Fruit fly (Drosophila melanogaster) whole organism, embryonic: Measurements from ENCODE around the gene Prim1.

Experiments used
- Abd-B ChIP-seq: fragments of 200-800 bp; sonication (Bioruptor generic); optimal IDR thresholded peaks from 2 replicates; lab custom pipeline; 2018; ENCODE audit warnings: missing biosample characterization, mild to moderate bottlenecking, missing genetic modification characterization, moderate library complexity
- Atf3 ChIP-seq: fragments of 200-800 bp; sonication (Bioruptor generic); optimal IDR thresholded peaks from 3 replicates; lab custom pipeline; 2016; ENCODE audit warnings: missing biosample characterization, missing genetic modification characterization
- Bteb2 ChIP-seq: fragments of 200-800 bp; sonication (Bioruptor generic); optimal IDR thresholded peaks from 2 replicates; lab custom pipeline; 2016; ENCODE audit warnings: missing biosample characterization, missing genetic modification characterization
- CG10274 ChIP-seq: fragments of 200-800 bp; sonication (Bioruptor generic); optimal IDR thresholded peaks from 3 replicates; lab custom pipeline; 2017; ENCODE audit warnings: missing biosample characterization, mild to moderate bottlenecking, missing genetic modification characterization
- CG10959 ChIP-seq: fragments of 200-800 bp; sonication (Bioruptor generic); IDR thresholded peaks from 2 replicates; pipeline ENCODE4 v1.3.6; 2022; ENCODE audit warnings: missing biosample characterization, missing genetic modification characterization
- CG11093 ChIP-seq: fragments of 200-800 bp; sonication (Bioruptor generic); IDR thresholded peaks from 3 replicates; pipeline ENCODE4 v1.3.6; 2022; ENCODE audit warnings: missing biosample characterization, missing genetic modification characterization
- CG11723 ChIP-seq: fragments of 200-800 bp; sonication (Bioruptor generic); optimal IDR thresholded peaks from 2 replicates; lab custom pipeline; 2017; ENCODE audit warnings: missing biosample characterization, mild to moderate bottlenecking, missing genetic modification characterization
- CG12659 ChIP-seq: fragments of 200-800 bp; sonication (Bioruptor generic); optimal IDR thresholded peaks from 3 replicates; lab custom pipeline; 2017; ENCODE audit warnings: mild to moderate bottlenecking, missing biosample characterization, missing genetic modification reagents, missing genetic modification characterization
- CG14965 ChIP-seq: fragments of 200-800 bp; sonication (Bioruptor generic); optimal IDR thresholded peaks from 2 replicates; lab custom pipeline; 2016; ENCODE audit warnings: missing biosample characterization, missing genetic modification characterization, borderline replicate concordance
- CG15011 ChIP-seq: fragments of 200-800 bp; sonication (Bioruptor generic); optimal IDR thresholded peaks from 3 replicates; lab custom pipeline; 2018; ENCODE audit warnings: missing biosample characterization, mild to moderate bottlenecking, missing genetic modification characterization
- CG15601 ChIP-seq: fragments of 200-800 bp; sonication (Bioruptor generic); optimal IDR thresholded peaks from 3 replicates; lab custom pipeline; 2019; ENCODE audit warnings: missing biosample characterization, mild to moderate bottlenecking, missing genetic modification characterization, moderate library complexity
- CG1602 ChIP-seq: fragments of 200-800 bp; sonication (Bioruptor generic); optimal IDR thresholded peaks from 3 replicates; lab custom pipeline; 2016; ENCODE audit warnings: missing biosample characterization, missing genetic modification characterization
- CG18764 ChIP-seq: fragments of 200-800 bp; sonication (Bioruptor generic); optimal IDR thresholded peaks from 3 replicates; lab custom pipeline; 2016; ENCODE audit warnings: missing biosample characterization, missing genetic modification characterization
- CG2199 ChIP-seq: fragments of 200-800 bp; sonication (Bioruptor generic); IDR thresholded peaks from 3 replicates; pipeline ENCODE4 v1.3.6; 2022; ENCODE audit warnings: missing biosample characterization, missing genetic modification characterization
- CG2712 ChIP-seq: fragments of 200-800 bp; optimal IDR thresholded peaks from 3 replicates; lab custom pipeline; 2019; ENCODE audit warnings: missing biosample characterization, mild to moderate bottlenecking, missing genetic modification characterization, moderate library complexity
- CG31441 ChIP-seq: fragments of 200-800 bp; sonication (Bioruptor generic); IDR thresholded peaks from 2 replicates; pipeline ENCODE4 v1.3.6; 2022; ENCODE audit warnings: missing biosample characterization, missing genetic modification characterization
- CG34224 ChIP-seq: fragments of 200-800 bp; sonication (Bioruptor generic); IDR thresholded peaks from 3 replicates; pipeline ENCODE4 v1.3.6; 2022; ENCODE audit warnings: missing biosample characterization, missing genetic modification characterization; ENCODE audit not compliant: partially characterized antibody
- CG4328 ChIP-seq: fragments of 200-800 bp; sonication (Bioruptor generic); optimal IDR thresholded peaks from 3 replicates; lab custom pipeline; 2017; ENCODE audit warnings: missing biosample characterization, missing genetic modification reagents, missing genetic modification characterization
- CG4617 ChIP-seq: fragments of 200-800 bp; sonication (Bioruptor generic); optimal IDR thresholded peaks from 3 replicates; lab custom pipeline; 2016; ENCODE audit warnings: missing biosample characterization, missing genetic modification characterization, borderline replicate concordance
- CG6254 ChIP-seq: fragments of 200-800 bp; sonication (Bioruptor generic); optimal IDR thresholded peaks from 3 replicates; lab custom pipeline; 2017; ENCODE audit warnings: mild to moderate bottlenecking, missing biosample characterization, missing genetic modification reagents, missing genetic modification characterization
- CG7556 ChIP-seq: fragments of 200-800 bp; sonication (Bioruptor generic); optimal IDR thresholded peaks from 2 replicates; lab custom pipeline; 2017; ENCODE audit warnings: missing biosample characterization, mild to moderate bottlenecking, missing genetic modification characterization
- CG8089 ChIP-seq: fragments of 200-800 bp; sonication (Bioruptor generic); optimal IDR thresholded peaks from 3 replicates; lab custom pipeline; 2016; ENCODE audit warnings: missing biosample characterization, missing genetic modification characterization
- CrebB ChIP-seq: fragments of 200-800 bp; sonication (Bioruptor generic); optimal IDR thresholded peaks from 3 replicates; lab custom pipeline; 2018; ENCODE audit warnings: missing biosample characterization, mild to moderate bottlenecking, missing genetic modification characterization
- GATAe ChIP-seq: fragments of 200-800 bp; sonication (Bioruptor generic); conservative IDR thresholded peaks from 2 replicates; pipeline ENCODE4 v1.3.6; 2022; ENCODE audit warnings: missing biosample characterization, missing genetic modification characterization
- HmgD ChIP-seq: fragments of 200-800 bp; sonication (Bioruptor generic); optimal IDR thresholded peaks from 3 replicates; lab custom pipeline; 2016; ENCODE audit warnings: missing biosample characterization, missing genetic modification characterization
- Lim3 ChIP-seq: fragments of 200-800 bp; sonication (Bioruptor generic); IDR thresholded peaks from 2 replicates; pipeline ENCODE4 v1.3.6; 2022; ENCODE audit warnings: missing biosample characterization, missing genetic modification characterization
- MTF-1 ChIP-seq: fragments of 200-800 bp; sonication (Bioruptor generic); optimal IDR thresholded peaks from 2 replicates; lab custom pipeline; 2018; ENCODE audit warnings: missing biosample characterization, mild to moderate bottlenecking, missing genetic modification characterization, borderline replicate concordance
- Med ChIP-seq: fragments of 200-800 bp; sonication (Bioruptor generic); peaks from one replicate; lab custom pipeline; 2016; ENCODE audit warnings: missing biosample characterization, missing genetic modification characterization, mild to moderate bottlenecking, inconsistent platforms, moderate library complexity
- NFAT ChIP-seq: fragments of 200-800 bp; sonication (Bioruptor generic); IDR thresholded peaks from 2 replicates; pipeline ENCODE4 v1.3.6; 2022; ENCODE audit warnings: missing biosample characterization, missing genetic modification characterization
- Neu2 ChIP-seq: fragments of 200-800 bp; sonication (Bioruptor generic); optimal IDR thresholded peaks from 3 replicates; lab custom pipeline; 2016; ENCODE audit warnings: missing biosample characterization, missing genetic modification characterization, borderline replicate concordance
- Scr ChIP-seq: fragments of 200-800 bp; sonication (Bioruptor generic); IDR thresholded peaks from 2 replicates; pipeline ENCODE4 v1.3.6; 2022; ENCODE audit warnings: missing biosample characterization, missing genetic modification characterization; ENCODE audit not compliant: partially characterized antibody
- Sry-δ ChIP-seq: fragments of 200-800 bp; sonication (Bioruptor generic); optimal IDR thresholded peaks from 2 replicates; lab custom pipeline; 2016; ENCODE audit warnings: missing biosample characterization, missing genetic modification characterization
- Taf1 ChIP-seq: fragments of 200-800 bp; sonication (Bioruptor generic); IDR thresholded peaks from 2 replicates; pipeline ENCODE4 v1.3.6; 2022; ENCODE audit warnings: missing biosample characterization, missing genetic modification characterization
- bigmax ChIP-seq: fragments of 200-800 bp; sonication (Bioruptor generic); optimal IDR thresholded peaks from 2 replicates; lab custom pipeline; 2018; ENCODE audit warnings: missing biosample characterization, mild to moderate bottlenecking, missing genetic modification characterization
- bowl ChIP-seq: fragments of 200-800 bp; sonication (Bioruptor generic); IDR thresholded peaks from 2 replicates; pipeline ENCODE4 v1.3.6; 2022; ENCODE audit warnings: missing biosample characterization, missing genetic modification characterization
- bsh ChIP-seq, 2 experiments: fragments of 200-800 bp; sonication (Bioruptor generic); optimal IDR thresholded peaks; 2 replicates each; lab custom pipeline; 2017 to 2018; ENCODE audit warnings: mild to moderate bottlenecking in 2 of 2, missing biosample characterization in 2 of 2, missing genetic modification characterization in 2 of 2, moderate library complexity in 1 of 2
- fd102C ChIP-seq: fragments of 200-800 bp; sonication (Bioruptor generic); optimal IDR thresholded peaks from 2 replicates; lab custom pipeline; 2018; ENCODE audit warnings: missing biosample characterization, mild to moderate bottlenecking, missing genetic modification characterization, moderate library complexity
- fd96Cb ChIP-seq: fragments of 200-800 bp; sonication (Bioruptor generic); optimal IDR thresholded peaks from 2 replicates; lab custom pipeline; 2018; ENCODE audit warnings: missing biosample characterization, mild to moderate bottlenecking, missing genetic modification characterization, moderate library complexity
- gro ChIP-seq: fragments of 200-800 bp; sonication (Bioruptor generic); optimal IDR thresholded peaks from 2 replicates; lab custom pipeline; 2016; ENCODE audit warnings: missing biosample characterization, missing genetic modification characterization
- gsb ChIP-seq: fragments of 200-800 bp; sonication (Bioruptor generic); IDR thresholded peaks from 2 replicates; pipeline ENCODE4 v1.3.6; 2022; ENCODE audit warnings: missing biosample characterization, missing genetic modification characterization
- hb ChIP-seq: fragments of 200-800 bp; sonication (Bioruptor generic); IDR thresholded peaks from 3 replicates; pipeline ENCODE4 v1.3.6; 2022; ENCODE audit warnings: missing biosample characterization, missing genetic modification characterization; ENCODE audit not compliant: partially characterized antibody
- luna ChIP-seq: fragments of 200-800 bp; sonication (Bioruptor generic); optimal IDR thresholded peaks from 2 replicates; lab custom pipeline; 2016; ENCODE audit warnings: missing biosample characterization, missing genetic modification characterization
- maf-S ChIP-seq: fragments of 200-800 bp; sonication (Bioruptor generic); optimal IDR thresholded peaks from 2 replicates; lab custom pipeline; 2016; ENCODE audit warnings: missing biosample characterization, missing genetic modification characterization
- mam ChIP-seq: fragments of 200-800 bp; sonication (Bioruptor generic); optimal IDR thresholded peaks from 3 replicates; lab custom pipeline; 2016; ENCODE audit warnings: missing biosample characterization, missing genetic modification characterization
- org-1 ChIP-seq: fragments of 200-800 bp; sonication (Bioruptor generic); optimal IDR thresholded peaks from 2 replicates; lab custom pipeline; 2017; ENCODE audit warnings: missing biosample characterization, missing genetic modification characterization
- pnt ChIP-seq: fragments of 200-800 bp; sonication (Bioruptor generic); optimal IDR thresholded peaks from 3 replicates; lab custom pipeline; 2016; ENCODE audit warnings: missing biosample characterization, missing genetic modification characterization
- schlank ChIP-seq: fragments of 200-800 bp; sonication (Bioruptor generic); optimal IDR thresholded peaks from 2 replicates; lab custom pipeline; 2018; ENCODE audit warnings: missing biosample characterization, mild to moderate bottlenecking, missing genetic modification characterization
- slou ChIP-seq: fragments of 200-800 bp; sonication (Bioruptor generic); optimal IDR thresholded peaks from 3 replicates; lab custom pipeline; 2016; ENCODE audit warnings: missing biosample characterization, missing genetic modification characterization
- stc ChIP-seq: fragments of 200-800 bp; sonication (Bioruptor generic); IDR thresholded peaks from 2 replicates; pipeline ENCODE4 v1.3.6; 2022; ENCODE audit warnings: missing biosample characterization, missing genetic modification characterization
- tgo ChIP-seq: fragments of 200-800 bp; sonication (Bioruptor generic); IDR thresholded peaks from 3 replicates; pipeline ENCODE4 v1.3.6; 2022; ENCODE audit warnings: missing biosample characterization, missing genetic modification characterization
- trem ChIP-seq: fragments of 200-800 bp; optimal IDR thresholded peaks from 3 replicates; lab custom pipeline; 2019; ENCODE audit warnings: missing biosample characterization, mild to moderate bottlenecking, missing genetic modification characterization, moderate library complexity
- vnd ChIP-seq: fragments of 200-800 bp; sonication (Bioruptor generic); IDR thresholded peaks from 3 replicates; pipeline ENCODE4 v1.3.6; 2022; ENCODE audit warnings: missing biosample characterization, missing genetic modification characterization; ENCODE audit not compliant: partially characterized antibody

Prim1 gene

dm6 chr3L:8385055-8385454 lies 44.9 kb downstream of the Prim1 start (continued):
- TF ChIP-seq CrebB (tag; lab: Kevin White, UChicago) (no peak), CG1602 (GFP tag; lab: Kevin White, UChicago) (no peak), CG4328 (GFP tag; lab: Kevin White, UChicago) (no peak), Scr (no peak), bowl (GFP tag; lab: Robert Waterston, UW) (no peak), CG8089 (no peak), MTF-1 (GFP tag; lab: Kevin White, UChicago) (no peak), tgo (GFP tag; lab: Robert Waterston, UW) (no peak), pnt (no peak), CG18764 (GFP tag; lab: Kevin White, UChicago) (no peak), schlank (tag; lab: Kevin White, UChicago) (no peak), Bteb2 (GFP tag; lab: Kevin White, UChicago) (no peak), CG11723 (no peak), trem (tag; lab: Kevin White, UChicago) (no peak), gsb (GFP tag; lab: Robert Waterston, UW) (no peak), vnd (no peak), CG15011 (GFP tag; lab: Kevin White, UChicago) (no peak), Neu2 (GFP tag; lab: Kevin White, UChicago) (no peak), CG11093 (GFP tag; lab: Robert Waterston, UW) (no peak), slou (GFP tag; lab: Kevin White, UChicago) (no peak), CG34224 (GFP tag; lab: Robert Waterston, UW) (no peak), CG10959 (GFP tag; lab: Robert Waterston, UW) (no peak), bsh (GFP tag; optimal IDR thresholded peaks at IDR 0.05; lab: Kevin White, UChicago) (peak in 1 of 2 experiments; percentile 61), luna (GFP tag; lab: Kevin White, UChicago) (no peak), org-1 (GFP tag; lab: Kevin White, UChicago) (no peak), HmgD (GFP tag; lab: Kevin White, UChicago) (no peak), Med (GFP tag; lab: Kevin White, UChicago) (no peak), Atf3 (no peak), stc (GFP tag; lab: Robert Waterston, UW) (no peak), CG10274 (GFP tag; lab: Kevin White, UChicago) (no peak), CG15601 (tag; lab: Kevin White, UChicago) (peak; percentile 1), CG4617 (GFP tag; lab: Kevin White, UChicago) (no peak), hb (GFP tag; lab: Robert Waterston, UW) (no peak), Lim3 (GFP tag; lab: Robert Waterston, UW) (no peak), CG14965 (GFP tag; lab: Kevin White, UChicago) (no peak), mam (GFP tag; lab: Kevin White, UChicago) (no peak), Taf1 (GFP tag; lab: Robert Waterston, UW) (no peak), CG12659 (GFP tag; lab: Kevin White, UChicago) (no peak), fd96Cb (tag; lab: Kevin White, UChicago) (peak; percentile 25), GATAe (GFP tag; lab: Robert Waterston, UW) (no peak), CG6254 (GFP tag; lab: Kevin White, UChicago) (peak; percentile 4), fd102C (no peak), gro (GFP tag; lab: Kevin White, UChicago) (no peak), Abd-B (GFP tag; lab: Kevin White, UChicago) (no peak), CG7556 (no peak), CG2712 (tag; lab: Kevin White, UChicago) (peak; percentile 26), Sry-δ (GFP tag; lab: Kevin White, UChicago) (no peak), NFAT (GFP tag; lab: Robert Waterston, UW) (no peak), maf-S (GFP tag; lab: Kevin White, UChicago) (no peak), bigmax (GFP tag; lab: Kevin White, UChicago) (no peak), CG31441 (peak; percentile 29; the same call in 1 of the 2 replicates), CG2199 (no peak)
